Fruit fly (Drosophila melanogaster) whole organism, adult: ENCODE results near the gene CG9547.

Experiments
- CG11617 ChIP-seq: fragments of 200-800 bp; sonication (Bioruptor generic); optimal IDR thresholded peaks from 2 replicates; lab custom pipeline; 2017; ENCODE audit warnings: mild to moderate bottlenecking, missing biosample characterization, missing genetic modification reagents, missing genetic modification characterization
- CG12768 ChIP-seq: fragments of 200-800 bp; sonication (Bioruptor generic); optimal IDR thresholded peaks from 2 replicates; lab custom pipeline; 2017; ENCODE audit warnings: missing biosample characterization, missing genetic modification characterization, mild to moderate bottlenecking, moderate library complexity, missing genetic modification reagents
- CG14711 ChIP-seq: fragments of 200-800 bp; sonication (Bioruptor generic); optimal IDR thresholded peaks from 2 replicates; lab custom pipeline; 2018; ENCODE audit warnings: missing biosample characterization, mild to moderate bottlenecking, missing genetic modification characterization, moderate library complexity
- CG1620 ChIP-seq: fragments of 200-800 bp; sonication (Bioruptor generic); optimal IDR thresholded peaks from 2 replicates; lab custom pipeline; 2016; ENCODE audit warnings: missing biosample characterization, missing genetic modification characterization
- CG33017 ChIP-seq: fragments of 200-800 bp; sonication (Bioruptor generic); optimal IDR thresholded peaks from 2 replicates; lab custom pipeline; 2018; ENCODE audit warnings: missing biosample characterization, mild to moderate bottlenecking, missing genetic modification characterization, moderate library complexity
- CG5204 ChIP-seq: fragments of 200-800 bp; sonication (Bioruptor generic); optimal IDR thresholded peaks from 2 replicates; lab custom pipeline; 2016; ENCODE audit warnings: missing biosample characterization, missing genetic modification characterization
- CG7045 ChIP-seq: fragments of 200-800 bp; sonication (Bioruptor generic); optimal IDR thresholded peaks from 2 replicates; lab custom pipeline; 2017; ENCODE audit warnings: missing biosample characterization, mild to moderate bottlenecking, missing genetic modification characterization
- CG7101 ChIP-seq: fragments of 200-800 bp; sonication (Bioruptor generic); optimal IDR thresholded peaks from 2 replicates; lab custom pipeline; 2018; ENCODE audit warnings: missing biosample characterization, mild to moderate bottlenecking, missing genetic modification characterization, moderate library complexity
- Clk ChIP-seq: fragments of 200-800 bp; sonication (Bioruptor generic); optimal IDR thresholded peaks from 2 replicates; lab custom pipeline; 2017; ENCODE audit warnings: missing biosample characterization, missing genetic modification characterization
- Crg-1 ChIP-seq: fragments of 200-800 bp; sonication (Bioruptor generic); optimal IDR thresholded peaks from 2 replicates; lab custom pipeline; 2016; ENCODE audit warnings: missing biosample characterization, missing genetic modification characterization
- Hr96 ChIP-seq: fragments of 200-800 bp; sonication (Bioruptor generic); optimal IDR thresholded peaks from 2 replicates; lab custom pipeline; 2016; ENCODE audit warnings: missing biosample characterization, missing genetic modification characterization
- Mnt ChIP-seq: fragments of 200-800 bp; sonication (Bioruptor generic); optimal IDR thresholded peaks from 2 replicates; lab custom pipeline; 2016; ENCODE audit warnings: missing biosample characterization, mild to moderate bottlenecking, missing genetic modification characterization
- bab1 ChIP-seq: fragments of 200-800 bp; sonication (Bioruptor generic); optimal IDR thresholded peaks from 3 replicates; lab custom pipeline; 2019; ENCODE audit warnings: missing biosample characterization, mild to moderate bottlenecking, missing genetic modification characterization, moderate library complexity
- cic ChIP-seq: fragments of 200-800 bp; sonication (Bioruptor generic); optimal IDR thresholded peaks from 2 replicates; lab custom pipeline; 2017; ENCODE audit warnings: missing biosample characterization, mild to moderate bottlenecking, missing genetic modification characterization, moderate library complexity
- cnc ChIP-seq, 2 experiments: fragments of >200 bp; optimal IDR thresholded peaks; 2 replicates each; lab custom pipeline; 2017
- kay ChIP-seq: fragments of 200-800 bp; sonication (Bioruptor generic); peaks from one replicate; lab custom pipeline; 2016; ENCODE audit warnings: missing biosample characterization, missing genetic modification characterization, borderline replicate concordance
- ovo ChIP-seq: fragments of 200-800 bp; sonication (Bioruptor generic); optimal IDR thresholded peaks from 2 replicates; lab custom pipeline; 2016; ENCODE audit warnings: missing biosample characterization, missing genetic modification characterization
- pad ChIP-seq: fragments of 200-800 bp; sonication (Bioruptor generic); optimal IDR thresholded peaks from 3 replicates; lab custom pipeline; 2017; ENCODE audit warnings: missing biosample characterization, missing genetic modification characterization, mild to moderate bottlenecking, moderate library complexity, missing genetic modification reagents
- tj ChIP-seq: fragments of 200-800 bp; sonication (Bioruptor generic); optimal IDR thresholded peaks from 3 replicates; lab custom pipeline; 2017; ENCODE audit warnings: missing biosample characterization, mild to moderate bottlenecking, missing genetic modification characterization, moderate library complexity
- toe ChIP-seq: fragments of 200-800 bp; sonication (Bioruptor generic); optimal IDR thresholded peaks from 2 replicates; lab custom pipeline; 2016; ENCODE audit warnings: missing biosample characterization, missing genetic modification characterization

The CG9547 gene

dm6 chr2L:6455955-6456599 lies 38.3 kb downstream of the CG9547 start, which contains the start of gene frj:
frj (plus strand) TSS chr2L:6456052.
- TF ChIP-seq CG12768 (GFP tag; lab: Kevin White, UChicago) (peak; percentile 47), tj (GFP tag; lab: Kevin White, UChicago) (peak; percentile 15), CG7101 (peak; percentile 56), Crg-1 (GFP tag; lab: Kevin White, UChicago) (peak; percentile 33), ovo (GFP tag; lab: Kevin White, UChicago) (peak; percentile 43), kay (no peak), Mnt (GFP tag; lab: Kevin White, UChicago) (peak; percentile 11), toe (GFP tag; lab: Kevin White, UChicago) (peak; percentile 68), CG7045 (peak; percentile 20), CG14711 (peak; percentile 54), cnc (optimal IDR thresholded peaks at IDR 0.05; lab: Kevin White, UChicago) (no peak), CG11617 (peak; percentile 2), pad (no peak), CG1620 (GFP tag; lab: Kevin White, UChicago) (peak; percentile 56)

- TF ChIP-seq CG33017 (tag; lab: Kevin White, UChicago) (peak; percentile 0), pad (peak; percentile 68), toe (GFP tag; lab: Kevin White, UChicago) (no peak), cic (GFP tag; lab: Kevin White, UChicago) (peak; percentile 76), CG7101 (peak; percentile 57), CG5204 (no peak), CG12768 (GFP tag; lab: Kevin White, UChicago) (peak; percentile 59), CG7045 (no peak), bab1 (no peak), Clk (GFP tag; lab: Kevin White, UChicago) (peak; percentile 9), CG1620 (GFP tag; lab: Kevin White, UChicago) (no peak), tj (GFP tag; lab: Kevin White, UChicago) (peak; percentile 47), Hr96 (GFP tag; lab: Kevin White, UChicago) (no peak), cnc (optimal IDR thresholded peaks at IDR 0.05; lab: Kevin White, UChicago) (no peak), kay (no peak), ovo (GFP tag; lab: Kevin White, UChicago) (peak; percentile 41), Crg-1 (GFP tag; lab: Kevin White, UChicago) (peak; percentile 47), CG14711 (no peak), Mnt (GFP tag; lab: Kevin White, UChicago) (peak; percentile 46), CG11617 (no peak)
Measured at dm6 chr2L:6455032-6455954, 39.0 kb downstream of the CG9547 start, which contains the start of gene retm. retm (minus strand) TSS chr2L:6455929.

- TF ChIP-seq CG1620 (GFP tag; lab: Kevin White, UChicago), result no peak
- no peak for TF ChIP-seq CG12768 (GFP tag; lab: Kevin White, UChicago)
- no peak for TF ChIP-seq CG14711
- no peak for TF ChIP-seq toe (GFP tag; lab: Kevin White, UChicago)
- TF ChIP-seq tj (GFP tag; lab: Kevin White, UChicago), result no peak
- TF ChIP-seq Clk (GFP tag; lab: Kevin White, UChicago), result no peak
- TF ChIP-seq CG7045, result no peak
- no peak for TF ChIP-seq Mnt (GFP tag; lab: Kevin White, UChicago)
- no peak for TF ChIP-seq cic (GFP tag; lab: Kevin White, UChicago)
- no peak for TF ChIP-seq ovo (GFP tag; lab: Kevin White, UChicago)
- no peak for TF ChIP-seq kay
- TF ChIP-seq CG11617, result no peak
- no peak for TF ChIP-seq cnc (optimal IDR thresholded peaks at IDR 0.05; lab: Kevin White, UChicago)
- no peak for TF ChIP-seq Crg-1 (GFP tag; lab: Kevin White, UChicago)
- no peak for TF ChIP-seq bab1
- no peak for TF ChIP-seq CG7101
- no peak for TF ChIP-seq CG5204
Measured at dm6 chr2L:6449753-6450152, 44.6 kb downstream of the CG9547 start.

dm6 chr2L:6448334-6448703 lies 46.0 kb downstream of the CG9547 start, which contains the start of gene Acox3:
Acox3 (minus strand) TSS chr2L:6448403.
- no peak for TF ChIP-seq CG33017 (tag; lab: Kevin White, UChicago)
- peak; percentile 22 for TF ChIP-seq bab1
- no peak for TF ChIP-seq tj (GFP tag; lab: Kevin White, UChicago)
- no peak for TF ChIP-seq Clk (GFP tag; lab: Kevin White, UChicago)
- TF ChIP-seq ovo (GFP tag; lab: Kevin White, UChicago), result no peak
- no peak for TF ChIP-seq Crg-1 (GFP tag; lab: Kevin White, UChicago)

dm6 chr2L:6447581-6448333 lies 46.6 kb downstream of the CG9547 start:
- TF ChIP-seq bab1, result no peak
- peak; percentile 43 for TF ChIP-seq Mnt (GFP tag; lab: Kevin White, UChicago)
- TF ChIP-seq Crg-1 (GFP tag; lab: Kevin White, UChicago), result no peak
- no peak for TF ChIP-seq CG33017 (tag; lab: Kevin White, UChicago)
- TF ChIP-seq CG12768 (GFP tag; lab: Kevin White, UChicago), result peak; percentile 90
- no peak for TF ChIP-seq CG5204
- peak; percentile 14 for TF ChIP-seq CG11617
- no peak for TF ChIP-seq CG14711
- peak; percentile 26 for TF ChIP-seq CG7045
- TF ChIP-seq CG7101, result peak; percentile 30
- TF ChIP-seq kay, result no peak
- no peak for TF ChIP-seq Clk (GFP tag; lab: Kevin White, UChicago)
- peak; percentile 56 for TF ChIP-seq Hr96 (GFP tag; lab: Kevin White, UChicago)
- TF ChIP-seq cic (GFP tag; lab: Kevin White, UChicago), result peak; percentile 61
- TF ChIP-seq ovo (GFP tag; lab: Kevin White, UChicago), result no peak
